Fruit fly (Drosophila melanogaster) Kc167 (cell line): Measurements from ENCODE around the gene Mtpalpha.

ENCODE experiments used
- Sin3A ChIP-seq: fragments of >200 bp; optimal IDR thresholded peaks from 2 replicates; lab custom pipeline; 2018; ENCODE audit warnings: missing external identifiers
- h ChIP-seq: fragments of >200 bp; optimal IDR thresholded peaks from 3 replicates; lab custom pipeline; 2018; ENCODE audit warnings: missing external identifiers
- insv ChIP-seq: fragments of >200 bp; optimal IDR thresholded peaks from 3 replicates; lab custom pipeline; 2018; ENCODE audit warnings: missing external identifiers

DNA sequence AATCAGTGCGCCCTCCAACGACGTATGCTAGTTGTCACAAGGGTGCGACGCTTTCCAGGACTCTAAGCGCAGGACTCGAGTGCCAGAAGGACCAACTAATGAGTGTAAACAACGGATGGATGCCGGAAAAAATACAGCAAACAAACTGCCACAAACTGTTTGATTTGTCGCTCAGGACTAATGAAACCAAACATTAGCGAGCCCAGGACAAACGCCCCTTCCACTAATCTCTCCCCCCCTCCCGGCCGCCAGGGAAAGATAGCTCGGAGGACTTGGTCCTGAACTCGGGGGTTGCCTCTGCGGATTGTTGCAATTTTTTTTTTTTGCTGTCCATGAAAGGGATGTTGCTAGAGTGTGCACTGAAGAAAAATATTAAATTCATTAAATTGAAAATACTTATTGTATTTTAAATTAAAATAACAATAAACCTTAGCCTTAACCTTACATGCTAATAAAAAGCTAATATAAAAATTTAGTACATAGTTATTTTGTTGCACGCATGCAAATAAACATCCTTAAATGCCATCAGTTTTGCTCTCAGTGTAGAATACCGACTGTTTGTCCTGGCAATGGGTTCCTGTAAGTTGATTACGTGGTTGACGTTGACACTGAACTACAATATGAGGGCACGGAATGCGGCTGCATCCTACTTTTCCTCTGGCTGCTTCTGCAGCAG lies 18.2 kb upstream of the Mtpalpha start:
- TF ChIP-seq insv (lab: Kevin White, UChicago), result no peak
- TF ChIP-seq h (lab: Kevin White, UChicago), result no peak
- TF ChIP-seq Sin3A (lab: Kevin White, UChicago), result no peak
